Fruit fly (Drosophila melanogaster): ENCODE data around the gene Nrx-1.
A peak's percentile ranks its signal among the peaks of the same experiment; 100 is the strongest.

Nrx-1 gene

dm6 chr3R:22421618-22422017, 46.7 kb upstream of the Nrx-1 start (continued):
- TF ChIP-seq CG15601 (tag; optimal IDR thresholded peaks at IDR 0.05) (no peak), gce (GFP tag; IDR thresholded peaks at IDR 0.05) (peak; percentile 73; the same call in 2 of the 3 replicates), CG33213 (GFP tag; optimal IDR thresholded peaks at IDR 0.05) (no peak), CG5180 (GFP tag; optimal IDR thresholded peaks at IDR 0.05) (no peak), BtbVII (GFP tag; optimal IDR thresholded peaks at IDR 0.05) (no peak), CoRest (tag; optimal IDR thresholded peaks at IDR 0.05) (no peak), CG8478 (optimal IDR thresholded peaks at IDR 0.05) (no peak), CG2120 (GFP tag; optimal IDR thresholded peaks at IDR 0.05) (peak; percentile 81), E2f1 (GFP tag; IDR thresholded peaks at IDR 0.05) (peak; percentile 80), MTF-1 (GFP tag; optimal IDR thresholded peaks at IDR 0.05; ENCODE audit: borderline replicate concordance) (no peak), mirr (GFP tag; optimal IDR thresholded peaks at IDR 0.05) (no peak), CG7372 (GFP tag; IDR thresholded peaks at IDR 0.05) (peak; percentile 72), dmrt11E (tag; optimal IDR thresholded peaks at IDR 0.05) (peak; percentile 41), ERR (GFP tag; optimal IDR thresholded peaks at IDR 0.05) (peak; percentile 48), nau (GFP tag; optimal IDR thresholded peaks at IDR 0.05) (no peak), CG9876 (GFP tag; optimal IDR thresholded peaks at IDR 0.05) (no peak), CG12219 (GFP tag; optimal IDR thresholded peaks at IDR 0.05) (no peak), Ada2b (GFP tag; IDR thresholded peaks at IDR 0.05) (peak; percentile 84), CG3281 (GFP tag; optimal IDR thresholded peaks at IDR 0.05) (peak; percentile 48), CHES-1-like (GFP tag; optimal IDR thresholded peaks at IDR 0.05) (no peak), pan (optimal IDR thresholded peaks at IDR 0.05) (no peak), pan (GFP tag; optimal IDR thresholded peaks at IDR 0.05 in 1 of 2, IDR thresholded peaks at IDR 0.05 in 1 of 2) (peak in 1 of 2 experiments; percentile 86), CG4404 (GFP tag; IDR thresholded peaks at IDR 0.05) (peak; percentile 21; the same call in 1 of the 2 replicates), CG11398 (GFP tag; optimal IDR thresholded peaks at IDR 0.05) (no peak), stwl (tag; optimal IDR thresholded peaks at IDR 0.05) (no peak), CG10462 (GFP tag; optimal IDR thresholded peaks at IDR 0.05) (no peak), dati (GFP tag; IDR thresholded peaks at IDR 0.05) (peak; percentile 39; the same call in 1 of the 2 replicates), CG3065 (GFP tag; optimal IDR thresholded peaks at IDR 0.05) (no peak), Xbp1 (GFP tag; optimal IDR thresholded peaks at IDR 0.05) (peak; percentile 68), CG11085 (GFP tag; IDR thresholded peaks at IDR 0.05) (peak; percentile 69), CG8944 (GFP tag; optimal IDR thresholded peaks at IDR 0.05) (peak; percentile 46), CG1602 (GFP tag; optimal IDR thresholded peaks at IDR 0.05) (peak; percentile 14), trem (tag; optimal IDR thresholded peaks at IDR 0.05) (no peak), Doc3 (GFP tag; IDR thresholded peaks at IDR 0.05; ENCODE audit: partially characterized antibody) (no peak), Ptx1 (GFP tag; IDR thresholded peaks at IDR 0.05) (peak; percentile 84), CG30020 (tag; optimal IDR thresholded peaks at IDR 0.05) (no peak), CG17802 (tag; optimal IDR thresholded peaks at IDR 0.05) (no peak), CG2712 (tag; optimal IDR thresholded peaks at IDR 0.05) (peak; percentile 69), CG11560 (tag; IDR thresholded peaks at IDR 0.05) (peak; percentile 65; the same call in 2 of the 3 replicates), maf-S (GFP tag; optimal IDR thresholded peaks at IDR 0.05) (peak; percentile 44), CG12071 (GFP tag; optimal IDR thresholded peaks at IDR 0.05) (no peak), CG14860 (GFP tag; IDR thresholded peaks at IDR 0.05; ENCODE audit: partially characterized antibody) (no peak), CG9932 (GFP tag; IDR thresholded peaks at IDR 0.05) (peak; percentile 77), salm (tag; optimal IDR thresholded peaks at IDR 0.05) (peak; percentile 17), kay (GFP tag; optimal IDR thresholded peaks at IDR 0.05) (peak; percentile 26), ham (GFP tag; IDR thresholded peaks at IDR 0.05) (no peak), sens (GFP tag) (peak; percentile 89), Deaf1 (tag; optimal IDR thresholded peaks at IDR 0.05) (no peak), otp (GFP tag; IDR thresholded peaks at IDR 0.05) (no peak), dimm (GFP tag; IDR thresholded peaks at IDR 0.05) (no peak), crc (GFP tag; optimal IDR thresholded peaks at IDR 0.05) (peak; percentile 73), D19A (tag; optimal IDR thresholded peaks at IDR 0.05) (no peak), YL-1 (GFP tag; optimal IDR thresholded peaks at IDR 0.05) (no peak)

All from whole organism, embryonic.